Worm (Caenorhabditis elegans) whole organism, late embryonic: ENCODE measurements around the gene paa-1.

Experiments used
- F13H6.1 ChIP-seq: sonication (generic microtip); optimal IDR thresholded peaks from 2 replicates; lab custom pipeline; 2016; ENCODE audit warnings: missing genetic modification characterization, missing compliant biosample characterization
- Y22D7AL.16 ChIP-seq: sonication (generic microtip); optimal IDR thresholded peaks from 2 replicates; lab custom pipeline; 2016; ENCODE audit warnings: missing genetic modification characterization, missing compliant biosample characterization
- ceh-2 ChIP-seq: sonication (generic microtip); optimal IDR thresholded peaks from 2 replicates; lab custom pipeline; 2016; ENCODE audit warnings: missing genotype, missing genetic modification characterization, missing compliant biosample characterization
- ceh-31 ChIP-seq: sonication (generic microtip); optimal IDR thresholded peaks from 2 replicates; lab custom pipeline; 2016; ENCODE audit warnings: missing genetic modification characterization, missing compliant biosample characterization
- ceh-34 ChIP-seq: sonication (generic microtip); optimal IDR thresholded peaks from 2 replicates; lab custom pipeline; 2016; ENCODE audit warnings: mild to moderate bottlenecking, missing genetic modification characterization, missing compliant biosample characterization
- ceh-48 ChIP-seq: sonication (generic microtip); optimal IDR thresholded peaks from 2 replicates; lab custom pipeline; 2016; ENCODE audit warnings: missing genetic modification characterization, inconsistent platforms, missing compliant biosample characterization
- fkh-10 ChIP-seq: fragments of 150-350 bp; optimal IDR thresholded peaks from 2 replicates; lab custom pipeline; 2014; ENCODE audit warnings: missing biosample characterization, missing genetic modification reagents, missing genetic modification characterization
- fkh-6 ChIP-seq: sonication (generic microtip); optimal IDR thresholded peaks from 2 replicates; lab custom pipeline; 2016; ENCODE audit warnings: missing genetic modification characterization, missing compliant biosample characterization
- hlh-30 ChIP-seq: sonication (generic microtip); optimal IDR thresholded peaks from 2 replicates; lab custom pipeline; 2017; ENCODE audit warnings: antibody characterized with exemption, missing genetic modification characterization, missing compliant biosample characterization; ENCODE audit not compliant: insufficient read depth
- lim-6 ChIP-seq: sonication (generic microtip); optimal IDR thresholded peaks from 2 replicates; lab custom pipeline; 2016; ENCODE audit warnings: missing genetic modification characterization, missing compliant biosample characterization
- mec-3 ChIP-seq: sonication (generic microtip); optimal IDR thresholded peaks from 2 replicates; lab custom pipeline; 2016; ENCODE audit warnings: borderline replicate concordance, missing genetic modification characterization, missing compliant biosample characterization
- nfya-1 ChIP-seq: sonication (generic microtip); optimal IDR thresholded peaks from 2 replicates; lab custom pipeline; 2017; ENCODE audit warnings: missing genetic modification characterization, mild to moderate bottlenecking, missing compliant biosample characterization, antibody characterized with exemption, moderate library complexity
- npax-4 ChIP-seq: sonication (generic microtip); optimal IDR thresholded peaks from 2 replicates; lab custom pipeline; 2016; ENCODE audit warnings: missing genetic modification characterization, missing compliant biosample characterization
- pqm-1 ChIP-seq: sonication (generic microtip); optimal IDR thresholded peaks from 2 replicates; lab custom pipeline; 2016; ENCODE audit warnings: missing genetic modification characterization, missing compliant biosample characterization
- pros-1 ChIP-seq: fragments of 150-350 bp; optimal IDR thresholded peaks from 2 replicates; lab custom pipeline; 2014; ENCODE audit warnings: missing biosample characterization, missing genetic modification reagents, missing genetic modification characterization
- sox-4 ChIP-seq: sonication (generic microtip); optimal IDR thresholded peaks from 2 replicates; lab custom pipeline; 2017; ENCODE audit warnings: mild to moderate bottlenecking, missing genetic modification characterization, inconsistent platforms, missing compliant biosample characterization
- tbx-2 ChIP-seq: sonication (generic microtip); optimal IDR thresholded peaks from 2 replicates; lab custom pipeline; 2016; ENCODE audit warnings: missing genetic modification characterization, missing compliant biosample characterization
- zip-5 ChIP-seq: sonication (generic microtip); optimal IDR thresholded peaks from 2 replicates; lab custom pipeline; 2016; ENCODE audit warnings: missing genetic modification characterization, missing compliant biosample characterization
- ztf-16 ChIP-seq: sonication (generic microtip); optimal IDR thresholded peaks from 2 replicates; lab custom pipeline; 2017; ENCODE audit warnings: missing genetic modification characterization, missing compliant biosample characterization

The paa-1 gene

ce11 chrIII:5499942-5500341, 49.4 kb downstream of the paa-1 start:
- no peak for TF ChIP-seq ceh-34 (tag; lab: Kevin White, UChicago)
- peak; percentile 86 for TF ChIP-seq hlh-30 (tag; lab: Kevin White, UChicago)
- no peak for TF ChIP-seq sox-4
- TF ChIP-seq Y22D7AL.16 (tag; lab: Kevin White, UChicago) = no peak
- peak; percentile 31 for TF ChIP-seq ceh-48
- no peak for TF ChIP-seq mec-3 (tag; lab: Kevin White, UChicago)
- peak; percentile 2 for TF ChIP-seq tbx-2 (tag; lab: Kevin White, UChicago)
- peak; percentile 23 for TF ChIP-seq ceh-31 (tag; lab: Kevin White, UChicago)
- TF ChIP-seq nfya-1 (tag; lab: Kevin White, UChicago) = no peak

DNA sequence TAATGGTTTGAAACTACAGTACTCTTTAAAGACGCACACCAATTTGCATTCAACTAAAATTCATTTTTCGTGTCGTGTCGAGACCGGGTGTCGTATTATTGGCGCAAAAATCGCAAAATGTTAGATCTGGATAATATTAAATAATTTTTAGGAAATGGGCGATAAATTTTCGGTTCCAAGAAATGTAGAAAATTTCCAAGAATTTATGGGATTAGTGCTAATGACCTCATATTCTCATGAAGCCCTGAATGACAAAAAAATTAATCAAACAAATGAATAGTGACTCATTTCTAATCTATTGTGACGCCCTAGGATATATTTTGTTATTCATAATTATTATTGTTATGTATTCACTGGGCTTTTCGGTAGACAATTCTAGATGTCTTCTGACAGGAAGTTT, 50.2 kb downstream of the paa-1 start:
- no peak for TF ChIP-seq lim-6 (tag; lab: Kevin White, UChicago)
- no peak for TF ChIP-seq pros-1 (tag; lab: Kevin White, UChicago)
- TF ChIP-seq npax-4 (tag; lab: Kevin White, UChicago) = no peak
- TF ChIP-seq sox-4 = no peak
- no peak for TF ChIP-seq fkh-6 (tag; lab: Kevin White, UChicago)
- TF ChIP-seq zip-5 (tag; lab: Kevin White, UChicago) = no peak
- no peak for TF ChIP-seq nfya-1 (tag; lab: Kevin White, UChicago)
- no peak for TF ChIP-seq F13H6.1 (tag; lab: Kevin White, UChicago)
- TF ChIP-seq, all 69 proteins: peak for 0

- TF ChIP-seq hlh-30 (tag; lab: Kevin White, UChicago) (peak; percentile 7), pqm-1 (tag; lab: Kevin White, UChicago) (no peak), ceh-2 (tag; lab: Kevin White, UChicago) (no peak), fkh-10 (GFP tag; lab: Kevin White, UChicago) (no peak), ztf-16 (tag; lab: Kevin White, UChicago) (no peak)
Measured at ce11 chrIII:5501358-5502287, 51.1 kb downstream of the paa-1 start, which contains the start of gene R02F2.1. Gene R02F2.1, plus strand, starts transcription at chrIII:5501885.
